Worm (Caenorhabditis elegans): ENCODE data around the gene C44H4.4.
A peak's percentile ranks its signal among the peaks of the same experiment; 100 is the strongest.

C44H4.4 gene

DNA sequence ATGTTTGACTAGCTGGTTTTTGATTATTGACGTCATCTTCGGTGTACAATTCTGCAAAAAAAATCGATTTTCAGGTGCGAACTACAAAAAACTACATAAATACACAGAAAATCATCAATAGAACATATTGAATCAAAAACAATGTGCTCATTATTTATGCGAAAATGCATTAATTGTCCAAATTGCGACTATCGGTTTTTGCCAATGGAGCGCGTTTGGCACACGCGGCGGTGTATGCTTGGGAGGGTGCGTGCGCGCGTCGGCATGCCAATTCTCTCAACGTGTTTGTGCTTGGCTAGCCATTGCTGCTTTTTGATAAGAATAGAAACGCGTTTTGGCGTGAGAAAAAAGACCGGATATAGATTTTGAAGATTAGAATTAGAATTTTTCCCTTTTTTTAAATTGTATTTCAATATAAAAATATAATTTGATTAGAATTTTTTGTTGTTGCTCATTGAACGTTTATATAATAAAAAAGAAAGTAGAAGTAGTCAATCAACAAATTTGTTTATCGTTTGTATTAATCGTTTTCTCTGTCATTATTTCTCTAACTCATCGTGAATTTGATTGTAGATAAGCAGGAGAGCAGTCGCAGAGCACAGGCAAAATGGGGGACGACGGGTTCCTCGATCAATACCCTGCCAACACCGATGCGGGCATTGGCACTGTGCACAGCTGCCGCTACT, at the start of gene C44H4.4, which contains the start of gene tap-1 (continued):
- TF ChIP-seq ces-1 (GFP tag; optimal IDR thresholded peaks at IDR 0.05) (no peak), C34B4.2 (tag; optimal IDR thresholded peaks at IDR 0.05) (no peak), ceh-90 (tag; optimal IDR thresholded peaks at IDR 0.05) (no peak), ceh-63 (GFP tag; optimal IDR thresholded peaks at IDR 0.05) (no peak), irx-1 (tag; optimal IDR thresholded peaks at IDR 0.05) (no peak), unc-86 (tag; optimal IDR thresholded peaks at IDR 0.05) (no peak), nhr-237 (tag; optimal IDR thresholded peaks at IDR 0.05) (no peak), mdl-1 (tag; optimal IDR thresholded peaks at IDR 0.05) (peak in 1 of 2 experiments; percentile 26), nhr-20 (tag; optimal IDR thresholded peaks at IDR 0.05) (no peak), ceh-88 (GFP tag; IDR thresholded peaks at IDR 0.05) (no peak), jun-1 (tag; optimal IDR thresholded peaks at IDR 0.05) (no peak), swsn-7 (tag; optimal IDR thresholded peaks at IDR 0.05) (peak; percentile 2), pag-3 (tag; optimal IDR thresholded peaks at IDR 0.05; ENCODE audit: borderline replicate concordance, insufficient read depth) (no peak), blmp-1 (tag; optimal IDR thresholded peaks at IDR 0.05) (no peak), efl-3 (GFP tag; optimal IDR thresholded peaks at IDR 0.05) (no peak), F16B12.6 (tag; optimal IDR thresholded peaks at IDR 0.05) (no peak), skn-1 (tag; optimal IDR thresholded peaks at IDR 0.05) (peak; percentile 6), rnt-1 (tag; optimal IDR thresholded peaks at IDR 0.05) (no peak)

DNA sequence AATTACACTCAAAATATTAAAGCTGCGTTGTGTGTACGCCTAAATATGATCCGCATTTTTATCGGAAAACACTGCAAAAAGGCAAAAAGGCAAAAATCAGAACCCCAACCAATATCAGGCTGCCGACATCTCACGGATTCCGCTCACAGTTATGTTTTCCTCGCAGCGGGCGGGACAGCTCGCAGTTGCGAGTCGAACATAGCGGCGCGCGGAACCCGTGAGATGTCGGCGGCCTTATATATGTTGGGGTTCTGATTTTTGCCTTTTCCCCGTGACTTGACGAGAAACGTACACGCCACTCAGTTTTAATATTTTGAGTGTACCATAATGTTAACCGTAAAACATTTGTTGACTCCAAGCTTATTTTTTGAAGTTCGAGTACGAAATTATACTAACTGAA, 48.5 kb upstream of the C44H4.4 start:
- TF ChIP-seq hlh-17 (GFP tag; optimal IDR thresholded peaks at IDR 0.05; ENCODE audit: borderline replicate concordance) = no peak
- TF ChIP-seq ztf-11 (tag; optimal IDR thresholded peaks at IDR 0.05) = no peak
- TF ChIP-seq snpc-4 (tag; optimal IDR thresholded peaks at IDR 0.05) = peak; percentile 95
- TF ChIP-seq unc-30 (tag; optimal IDR thresholded peaks at IDR 0.05) = no peak
- no peak for TF ChIP-seq rnt-1 (tag; optimal IDR thresholded peaks at IDR 0.05)
- TF ChIP-seq ama-1 (optimal IDR thresholded peaks at IDR 0.05) = no peak
- TF ChIP-seq ets-5 (GFP tag; IDR thresholded peaks at IDR 0.05) = no peak

DNA sequence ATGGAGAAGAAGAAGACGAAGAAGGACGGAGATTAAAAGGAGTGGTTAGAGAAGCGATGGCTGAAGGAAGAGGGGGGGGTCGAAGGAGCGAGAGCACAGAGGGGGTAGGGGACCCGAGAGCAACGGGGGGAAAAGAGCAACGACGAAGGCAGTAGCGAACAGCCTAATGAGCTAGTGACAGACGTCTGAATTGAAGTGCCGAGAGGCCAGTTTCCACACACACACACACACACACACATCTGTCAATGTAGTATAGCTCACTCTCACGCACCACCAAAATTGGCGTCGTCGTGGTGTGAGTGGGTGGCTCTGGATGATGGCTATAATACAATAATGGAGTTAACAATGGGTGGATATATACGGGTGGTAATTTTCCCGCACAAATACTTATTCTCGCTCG, 47.8 kb upstream of the C44H4.4 start:
- TF ChIP-seq sptf-1 (tag; optimal IDR thresholded peaks at IDR 0.05) = no peak
- TF ChIP-seq nhr-20 (tag; optimal IDR thresholded peaks at IDR 0.05) = no peak
- TF ChIP-seq isw-1 (GFP tag; IDR thresholded peaks at IDR 0.05) = peak; percentile 37; the same call in 1 of the 2 replicates
- TF ChIP-seq unc-86 (tag; optimal IDR thresholded peaks at IDR 0.05) = no peak
- peak; percentile 20 for TF ChIP-seq snpc-4 (tag; optimal IDR thresholded peaks at IDR 0.05)
- TF ChIP-seq lin-14 (GFP tag; optimal IDR thresholded peaks at IDR 0.05) = peak; percentile 86
- TF ChIP-seq ceh-8 (GFP tag; optimal IDR thresholded peaks at IDR 0.05) = peak; percentile 25
- TF ChIP-seq fkh-10 (GFP tag; optimal IDR thresholded peaks at IDR 0.05) = peak; percentile 40
- TF ChIP-seq pqm-1 (tag; optimal IDR thresholded peaks at IDR 0.05) = no peak
- no peak for TF ChIP-seq efl-3 (GFP tag; optimal IDR thresholded peaks at IDR 0.05)
- TF ChIP-seq nhr-71 (tag; optimal IDR thresholded peaks at IDR 0.05) = peak; percentile 18
- TF ChIP-seq ceh-82 (tag; optimal IDR thresholded peaks at IDR 0.05) = peak in 2 of 3 experiments; percentile 55 to 60
- peak in 1 of 2 experiments; percentile 34 for TF ChIP-seq lsy-2 (tag; optimal IDR thresholded peaks at IDR 0.05)
- TF ChIP-seq ceh-63 (GFP tag; optimal IDR thresholded peaks at IDR 0.05) = no peak
- TF ChIP-seq mab-9 (GFP tag; IDR thresholded peaks at IDR 0.05) = no peak
- peak; percentile 70 for TF ChIP-seq fkh-8 (tag; optimal IDR thresholded peaks at IDR 0.05)
- peak; percentile 37; the same call in 1 of the 2 replicates for TF ChIP-seq nhr-19 (GFP tag; conservative IDR thresholded peaks at IDR 0.05)

DNA sequence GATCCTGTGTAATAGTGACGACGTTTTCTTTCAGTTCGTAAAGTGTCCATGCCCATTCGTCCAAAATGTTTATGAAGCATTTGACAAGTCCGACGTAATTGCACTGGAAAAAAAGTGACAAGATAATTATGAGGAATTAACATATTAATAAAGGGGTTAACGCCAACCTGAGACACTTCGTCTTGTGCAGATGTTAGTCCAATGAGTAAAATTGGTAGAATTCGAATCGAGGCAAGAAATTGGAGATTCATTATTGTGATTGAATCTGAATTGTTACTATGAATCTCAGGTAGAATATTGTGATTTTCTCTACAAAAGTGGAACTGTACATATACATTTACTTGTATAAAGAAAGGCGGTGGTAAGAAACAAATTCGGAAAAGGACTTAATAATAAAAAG, 47.3 kb upstream of the C44H4.4 start, which contains the start of gene F54E4.3:
F54E4.3 (minus strand) TSS at position 265 of the 400 bp plus-strand sequence.
- TF ChIP-seq nhr-20 (tag; optimal IDR thresholded peaks at IDR 0.05) = no peak
- TF ChIP-seq lsy-2 (tag; optimal IDR thresholded peaks at IDR 0.05) = no peak
- no peak for TF ChIP-seq ceh-82 (tag; optimal IDR thresholded peaks at IDR 0.05)
- TF ChIP-seq dsc-1 (tag; optimal IDR thresholded peaks at IDR 0.05) = no peak
- TF ChIP-seq hlh-17 (GFP tag; optimal IDR thresholded peaks at IDR 0.05; ENCODE audit: borderline replicate concordance) = no peak
- no peak for TF ChIP-seq irx-1 (tag; optimal IDR thresholded peaks at IDR 0.05)
- no peak for TF ChIP-seq lin-14 (GFP tag; optimal IDR thresholded peaks at IDR 0.05)
- no peak for TF ChIP-seq lin-35 (GFP tag; optimal IDR thresholded peaks at IDR 0.05)
- no peak for TF ChIP-seq skn-1 (tag; optimal IDR thresholded peaks at IDR 0.05)
- no peak for TF ChIP-seq lin-39 (tag; optimal IDR thresholded peaks at IDR 0.05)
- no peak for TF ChIP-seq elt-3 (tag; optimal IDR thresholded peaks at IDR 0.05)
- no peak for TF ChIP-seq tbx-2 (tag; optimal IDR thresholded peaks at IDR 0.05)
- TF ChIP-seq unc-130 (tag; optimal IDR thresholded peaks at IDR 0.05) = no peak
- TF ChIP-seq efl-3 (GFP tag; optimal IDR thresholded peaks at IDR 0.05) = no peak
- no peak for TF ChIP-seq efl-1 (optimal IDR thresholded peaks at IDR 0.05)
- TF ChIP-seq efl-1 (GFP tag; optimal IDR thresholded peaks at IDR 0.05 in 1 of 2) = no peak
- TF ChIP-seq C04F5.9 (tag; optimal IDR thresholded peaks at IDR 0.05) = no peak
- no peak for TF ChIP-seq ceh-88 (GFP tag; IDR thresholded peaks at IDR 0.05)
- TF ChIP-seq ets-5 (GFP tag; IDR thresholded peaks at IDR 0.05) = no peak
- no peak for TF ChIP-seq nhr-77 (tag; optimal IDR thresholded peaks at IDR 0.05)
